Worm (Caenorhabditis elegans) whole organism, young adult: ENCODE measurements around the gene M153.5.

Experiments used
- F57C9.4 ChIP-seq: sonication (generic microtip); optimal IDR thresholded peaks from 2 replicates; lab custom pipeline; 2017; ENCODE audit warnings: mild to moderate bottlenecking, missing genetic modification characterization, missing compliant biosample characterization
- K12H6.12 ChIP-seq: fragments of 200-800 bp; sonication (Bioruptor generic); optimal IDR thresholded peaks from 2 replicates; lab custom pipeline; 2018; ENCODE audit warnings: mild to moderate bottlenecking, missing genetic modification characterization, missing compliant biosample characterization
- madf-10 ChIP-seq: sonication (generic microtip); optimal IDR thresholded peaks from 2 replicates; lab custom pipeline; 2016; ENCODE audit warnings: mild to moderate bottlenecking, missing genetic modification characterization, missing compliant biosample characterization

DNA sequence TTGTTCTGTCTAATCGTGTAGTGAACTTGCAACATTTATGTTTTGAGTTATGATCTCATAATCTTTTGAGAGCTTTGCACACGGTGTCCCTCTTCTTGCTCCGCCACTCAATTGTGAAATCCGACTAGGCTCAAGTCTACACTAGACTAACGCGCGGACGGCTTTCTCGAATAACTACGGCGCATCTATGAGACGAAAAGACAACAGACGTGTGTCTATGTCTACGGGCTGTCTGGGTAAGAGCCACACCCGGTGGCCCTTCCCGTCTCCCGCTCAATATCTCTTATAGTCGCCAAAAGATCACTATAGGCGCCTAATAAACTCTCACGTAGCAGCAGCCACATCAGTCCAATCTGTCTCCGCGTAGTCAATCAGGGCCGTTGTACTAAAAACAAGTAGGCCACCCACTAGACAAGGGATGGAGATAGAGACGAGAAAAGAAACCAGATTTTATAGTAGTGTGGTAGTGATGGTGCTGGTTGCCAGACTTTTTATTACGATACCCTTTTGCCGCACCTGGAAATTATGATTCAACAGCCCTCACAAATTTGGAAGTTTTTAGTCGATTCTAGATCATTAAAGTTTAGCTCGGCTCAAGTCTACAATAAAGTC lies 32.0 kb downstream of the M153.5 start:
- TF ChIP-seq K12H6.12 (tag; lab: Kevin White, UChicago) (no peak), madf-10 (tag; lab: Kevin White, UChicago) (no peak), F57C9.4 (tag; lab: Kevin White, UChicago) (no peak)
